Worm (Caenorhabditis elegans): ENCODE data around the gene gfm-1.
A peak's percentile ranks its signal among the peaks of the same experiment; 100 is the strongest.

Gene gfm-1

ce11 chrII:13117135-13117534 is at the start of gene gfm-1 (continued):
- no peak for TF ChIP-seq cey-2 (tag; optimal IDR thresholded peaks at IDR 0.05; ENCODE audit: borderline replicate concordance, insufficient read depth)

DNA sequence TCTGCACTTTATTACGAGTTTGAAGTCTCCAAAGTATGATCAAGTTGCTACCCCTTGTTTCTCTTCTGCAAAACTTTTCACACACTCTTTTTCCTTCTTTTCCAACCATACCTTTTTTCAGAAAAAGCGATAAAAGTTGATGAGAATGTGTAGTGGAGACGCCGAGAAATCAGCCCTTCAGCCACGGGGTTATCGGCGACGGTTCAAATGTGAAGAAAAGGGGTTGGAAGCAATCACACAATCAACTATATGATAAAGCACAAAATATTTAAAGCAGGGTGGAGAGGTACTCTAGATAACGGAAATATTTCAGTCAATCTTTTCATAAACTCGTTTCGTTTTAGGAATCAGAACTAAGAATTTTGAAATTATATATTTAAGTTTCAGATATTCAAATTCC is 44.2 kb upstream of the gfm-1 start, which contains the start of gene F42G4.5:
Gene F42G4.5, plus strand, starts transcription at position 379 of the 400 bp plus-strand sequence.
- TF ChIP-seq nhr-48 (tag; optimal IDR thresholded peaks at IDR 0.05) (peak; percentile 30), php-3 (GFP tag; IDR thresholded peaks at IDR 0.05) (peak; percentile 51; the same call in 1 of the 2 replicates), unc-39 (tag; optimal IDR thresholded peaks at IDR 0.05) (no peak), lin-15B (tag; optimal IDR thresholded peaks at IDR 0.05) (no peak), hlh-30 (tag; optimal IDR thresholded peaks at IDR 0.05; ENCODE audit: insufficient read depth) (peak; percentile 50), fkh-10 (GFP tag; optimal IDR thresholded peaks at IDR 0.05) (no peak), nhr-41 (GFP tag; IDR thresholded peaks at IDR 0.05) (peak; percentile 98), Y48G9A.11 (GFP tag; IDR thresholded peaks at IDR 0.05) (no peak), nhr-10 (tag; optimal IDR thresholded peaks at IDR 0.05) (no peak), mdl-1 (tag; optimal IDR thresholded peaks at IDR 0.05) (peak in 1 of 2 experiments; percentile 17), hlh-11 (tag; optimal IDR thresholded peaks at IDR 0.05) (peak; percentile 88), mes-2 (tag; optimal IDR thresholded peaks at IDR 0.05; ENCODE audit: poor library complexity, severe bottlenecking) (no peak), dve-1 (tag; optimal IDR thresholded peaks at IDR 0.05; ENCODE audit: insufficient read depth) (peak; percentile 69), nhr-28 (tag; optimal IDR thresholded peaks at IDR 0.05) (peak; percentile 94), daf-16 (GFP tag; optimal IDR thresholded peaks at IDR 0.05) (no peak), daf-16 (tag; optimal IDR thresholded peaks at IDR 0.05) (peak; percentile 81), pqm-1 (tag; optimal IDR thresholded peaks at IDR 0.05) (peak; percentile 97), nhr-77 (tag; optimal IDR thresholded peaks at IDR 0.05) (peak; percentile 45), mxl-3 (GFP tag; optimal IDR thresholded peaks at IDR 0.05) (peak; percentile 27), dmd-6 (GFP tag; IDR thresholded peaks at IDR 0.05) (peak; percentile 68)

ce11 chrII:13073742-13074141 is 43.5 kb upstream of the gfm-1 start:
- TF ChIP-seq aha-1 (tag) (peak; percentile 79), mdl-1 (tag; optimal IDR thresholded peaks at IDR 0.05) (no peak)

- TF ChIP-seq Y5F2A.4 (GFP tag; optimal IDR thresholded peaks at IDR 0.05) (no peak), spr-3 (GFP tag; optimal IDR thresholded peaks at IDR 0.05) (no peak), unc-62 (GFP tag; optimal IDR thresholded peaks at IDR 0.05 in 1 of 2) (no peak), unc-62 (tag; optimal IDR thresholded peaks at IDR 0.05) (no peak), F26F4.8 (GFP tag; conservative IDR thresholded peaks at IDR 0.05) (no peak), gei-8 (GFP tag; optimal IDR thresholded peaks at IDR 0.05) (no peak), dmd-9 (GFP tag; IDR thresholded peaks at IDR 0.05) (no peak), nhr-11 (tag; optimal IDR thresholded peaks at IDR 0.05) (no peak), egl-43 (GFP tag; IDR thresholded peaks at IDR 0.05) (no peak), hlh-11 (tag; optimal IDR thresholded peaks at IDR 0.05) (peak; percentile 41), lin-29 (GFP tag; IDR thresholded peaks at IDR 0.05) (no peak), daf-16 (GFP tag; optimal IDR thresholded peaks at IDR 0.05) (no peak), daf-16 (tag; optimal IDR thresholded peaks at IDR 0.05) (peak; percentile 92), madf-9 (GFP tag; conservative IDR thresholded peaks at IDR 0.05) (no peak), zfp-2 (tag; optimal IDR thresholded peaks at IDR 0.05) (no peak), Y105C5A.15 (GFP tag; IDR thresholded peaks at IDR 0.05) (no peak), spr-1 (tag; optimal IDR thresholded peaks at IDR 0.05) (no peak), fkh-10 (GFP tag; optimal IDR thresholded peaks at IDR 0.05) (no peak), daf-8 (GFP tag; IDR thresholded peaks at IDR 0.05) (no peak), hlh-30 (tag; optimal IDR thresholded peaks at IDR 0.05; ENCODE audit: insufficient read depth) (no peak), ZK546.5 (tag; optimal IDR thresholded peaks at IDR 0.05) (no peak), ceh-62 (tag; optimal IDR thresholded peaks at IDR 0.05) (no peak), F49E8.2 (tag; optimal IDR thresholded peaks at IDR 0.05; ENCODE audit: borderline replicate concordance) (no peak), ceh-20 (GFP tag; IDR thresholded peaks at IDR 0.05) (0 out of 2 replicates have a peak, but pooled peaks have one; percentile 39), nhr-77 (tag; optimal IDR thresholded peaks at IDR 0.05) (peak; percentile 47), duxl-1 (tag; optimal IDR thresholded peaks at IDR 0.05; ENCODE audit: poor library complexity) (no peak), T20F7.1 (GFP tag; optimal IDR thresholded peaks at IDR 0.05) (peak; percentile 43), mes-2 (tag; optimal IDR thresholded peaks at IDR 0.05; ENCODE audit: poor library complexity, severe bottlenecking) (no peak), lim-7 (GFP tag; IDR thresholded peaks at IDR 0.05) (no peak)
Measured at ce11 chrII:13076301-13076916, 40.9 kb upstream of the gfm-1 start.

Data from whole organism, L4 larva.